Worm (Caenorhabditis elegans) whole organism, young adult: ENCODE measurements around the gene sek-3.

Experiments
- B0019.2 ChIP-seq: fragments of 200-800 bp; sonication (Bioruptor generic); conservative IDR thresholded peaks from 2 replicates; pipeline ENCODE4 v1.3.6; 2022; ENCODE audit warnings: missing genetic modification reagents, missing genetic modification characterization, missing compliant biosample characterization
- ama-1 ChIP-seq, 3 experiments: fragments of 150-350 bp in 1 of 3; sonication (generic microtip) in 2 of 3; optimal IDR thresholded peaks; 2 replicates each; lab custom pipeline; 2014 to 2018; ENCODE audit warnings: missing biosample characterization in 2 of 3, missing genetic modification characterization in 2 of 3, missing genetic modification reagents in 2 of 3
- atf-7 ChIP-seq: sonication (generic microtip); optimal IDR thresholded peaks from 2 replicates; lab custom pipeline; 2017; ENCODE audit warnings: mild to moderate bottlenecking, missing genetic modification characterization, missing compliant biosample characterization
- hlh-26 ChIP-seq: fragments of 200-800 bp; sonication (Bioruptor generic); conservative IDR thresholded peaks from 2 replicates; pipeline ENCODE4 v1.3.6; 2022; ENCODE audit warnings: missing genetic modification reagents, missing genetic modification characterization, missing compliant biosample characterization
- lin-54 ChIP-seq: fragments of 200-800 bp; sonication (Bioruptor generic); optimal IDR thresholded peaks from 2 replicates; lab custom pipeline; 2018; ENCODE audit warnings: mild to moderate bottlenecking, missing genetic modification characterization, missing compliant biosample characterization
- lsy-27 ChIP-seq: sonication (generic microtip); optimal IDR thresholded peaks from 2 replicates; lab custom pipeline; 2017; ENCODE audit warnings: missing genetic modification characterization, mild to moderate bottlenecking, missing compliant biosample characterization, antibody characterized with exemption, missing genotype, borderline replicate concordance; ENCODE audit not compliant: insufficient read depth
- mxl-1 ChIP-seq: sonication (generic microtip); optimal IDR thresholded peaks from 2 replicates; lab custom pipeline; 2016; ENCODE audit warnings: missing genetic modification characterization, missing compliant biosample characterization
- nfya-1 ChIP-seq: sonication (generic microtip); optimal IDR thresholded peaks from 2 replicates; lab custom pipeline; 2017; ENCODE audit warnings: antibody characterized with exemption, missing compliant biosample characterization, missing genetic modification characterization, borderline replicate concordance; ENCODE audit not compliant: insufficient read depth
- nfyb-1 ChIP-seq: fragments of 200-800 bp; sonication (Bioruptor generic); IDR thresholded peaks from 2 replicates; pipeline ENCODE4 v1.3.6; 2022; ENCODE audit warnings: missing genetic modification reagents, missing genetic modification characterization, missing compliant biosample characterization
- nhr-90 ChIP-seq: sonication (generic microtip); optimal IDR thresholded peaks from 2 replicates; lab custom pipeline; 2016; ENCODE audit warnings: missing genotype, mild to moderate bottlenecking, missing genetic modification characterization, missing compliant biosample characterization
- rcor-1 ChIP-seq: fragments of 200-800 bp; sonication (Bioruptor generic); IDR thresholded peaks from 2 replicates; pipeline ENCODE4 v1.3.6; 2022; ENCODE audit warnings: missing genetic modification reagents, missing genetic modification characterization, missing compliant biosample characterization
- sptf-2 ChIP-seq: fragments of 200-800 bp; sonication (Bioruptor generic); optimal IDR thresholded peaks from 2 replicates; lab custom pipeline; 2018; ENCODE audit warnings: mild to moderate bottlenecking, missing genetic modification characterization, missing compliant biosample characterization
- unc-130 ChIP-seq: sonication (generic microtip); optimal IDR thresholded peaks from 2 replicates; lab custom pipeline; 2016; ENCODE audit warnings: missing genetic modification reagents, missing genetic modification characterization, missing compliant biosample characterization

ce11 chrX:4986354-4986753, 31.3 kb upstream of the sek-3 start:
- TF ChIP-seq lsy-27 (tag; lab: Kevin White, UChicago): no peak
- no peak for TF ChIP-seq ama-1 (optimal IDR thresholded peaks at IDR 0.05; lab: Kevin White, UChicago)
- TF ChIP-seq ama-1 (GFP tag; optimal IDR thresholded peaks at IDR 0.05; lab: Kevin White, UChicago): no peak
- no peak for TF ChIP-seq unc-130 (GFP tag; lab: Kevin White, UChicago)
- no peak for TF ChIP-seq hlh-26
- TF ChIP-seq mxl-1 (tag; lab: Kevin White, UChicago): no peak
- no peak for TF ChIP-seq nfyb-1 (GFP tag; lab: Robert Waterston, UW)
- no peak for TF ChIP-seq sptf-2 (GFP tag; lab: Kevin White, UChicago)
- TF ChIP-seq lin-54: no peak
- TF ChIP-seq rcor-1 (GFP tag; lab: Robert Waterston, UW): no peak
- no peak for TF ChIP-seq nhr-90
- no peak for TF ChIP-seq atf-7
- no peak for TF ChIP-seq B0019.2
- TF ChIP-seq nfya-1 (tag; lab: Kevin White, UChicago): no peak
